Fruit fly (Drosophila melanogaster): Measurements from ENCODE around the gene Nepl17.
A peak's percentile ranks its signal among the peaks of the same experiment; 100 is the strongest.

DNA sequence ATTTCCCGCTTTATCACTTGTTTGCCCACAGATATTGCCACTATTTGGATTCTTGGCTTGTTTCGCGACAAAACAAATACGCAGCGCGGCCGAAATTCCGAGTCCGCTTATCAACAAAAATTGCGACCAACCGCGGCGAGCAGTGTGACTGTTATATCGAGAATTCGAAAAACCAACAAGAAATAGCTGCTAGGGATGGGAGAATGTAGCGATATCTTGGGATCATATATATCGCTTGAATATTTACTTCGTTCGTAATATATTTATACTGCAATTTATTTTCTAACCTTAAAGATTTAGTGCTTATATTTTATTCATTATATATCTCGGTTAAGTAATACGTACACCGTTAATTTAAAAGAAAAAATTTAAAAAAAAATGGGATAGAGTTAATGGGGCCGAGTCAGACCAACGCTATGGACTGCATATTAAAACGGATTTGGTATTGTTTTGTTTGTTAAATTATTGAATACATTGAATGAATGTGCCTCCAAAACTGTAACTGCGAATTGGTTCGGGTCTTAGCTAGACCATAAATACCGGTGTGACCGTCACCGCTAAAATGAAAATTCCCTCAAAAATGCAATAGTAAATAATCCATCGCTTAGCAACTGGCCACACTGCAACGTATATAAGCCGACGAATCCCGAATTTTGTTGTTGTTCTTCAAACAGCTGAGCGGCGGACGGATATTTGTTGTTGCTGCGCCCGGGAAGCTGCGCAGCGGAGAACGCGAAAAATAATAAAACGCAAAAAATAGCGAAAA is 27.9 kb upstream of the Nepl17 start, which contains the start of the genes Apc and spg:
- TF ChIP-seq CG1620 (GFP tag; optimal IDR thresholded peaks at IDR 0.05), result peak; percentile 1
- peak; percentile 71 for TF ChIP-seq toe (GFP tag; optimal IDR thresholded peaks at IDR 0.05)
- peak; percentile 59 for TF ChIP-seq Mnt (GFP tag; optimal IDR thresholded peaks at IDR 0.05)
- TF ChIP-seq ovo (GFP tag; optimal IDR thresholded peaks at IDR 0.05), result peak; percentile 64
- peak; percentile 22 for TF ChIP-seq CG7045 (GFP tag; optimal IDR thresholded peaks at IDR 0.05)
- peak; percentile 9 for TF ChIP-seq Crg-1 (GFP tag; optimal IDR thresholded peaks at IDR 0.05)
- TF ChIP-seq CG14711 (tag; optimal IDR thresholded peaks at IDR 0.05), result peak; percentile 28
- no peak for TF ChIP-seq tj (GFP tag; optimal IDR thresholded peaks at IDR 0.05)
- TF ChIP-seq kay (GFP tag; ENCODE audit: borderline replicate concordance), result no peak
- peak; percentile 37 for TF ChIP-seq CG11617 (GFP tag; optimal IDR thresholded peaks at IDR 0.05)
- no peak for TF ChIP-seq pad (GFP tag; optimal IDR thresholded peaks at IDR 0.05)
- TF ChIP-seq CG12768 (GFP tag; optimal IDR thresholded peaks at IDR 0.05), result peak; percentile 69
- TF ChIP-seq cnc (optimal IDR thresholded peaks at IDR 0.05), result no peak
- peak; percentile 36 for TF ChIP-seq cic (GFP tag; optimal IDR thresholded peaks at IDR 0.05)

Data from whole organism, adult.